Fruit fly (Drosophila melanogaster) ovary, adult (tissue): ENCODE data around the gene CG6652.

Source experiments
- CG17801 ChIP-seq: fragments of 200-800 bp; optimal IDR thresholded peaks from 2 replicates; lab custom pipeline; 2019; ENCODE audit warnings: missing biosample characterization, mild to moderate bottlenecking, missing genetic modification characterization, moderate library complexity; ENCODE audit not compliant: partially characterized antibody

CG6652 gene

dm6 chr3L:17022756-17023155 lies at the start of gene CG6652:
Gene CG6652 (minus strand): TSS chr3L:17022856.
- no peak for TF ChIP-seq CG17801 (GFP tag; lab: Kevin White, UChicago)

dm6 chr3L:17055467-17055877 lies 32.8 kb upstream of the CG6652 start, which contains the start of gene CG7724:
Gene CG7724 (plus strand): TSS chr3L:17055613.
- TF ChIP-seq CG17801 (GFP tag; lab: Kevin White, UChicago): peak; percentile 5

DNA sequence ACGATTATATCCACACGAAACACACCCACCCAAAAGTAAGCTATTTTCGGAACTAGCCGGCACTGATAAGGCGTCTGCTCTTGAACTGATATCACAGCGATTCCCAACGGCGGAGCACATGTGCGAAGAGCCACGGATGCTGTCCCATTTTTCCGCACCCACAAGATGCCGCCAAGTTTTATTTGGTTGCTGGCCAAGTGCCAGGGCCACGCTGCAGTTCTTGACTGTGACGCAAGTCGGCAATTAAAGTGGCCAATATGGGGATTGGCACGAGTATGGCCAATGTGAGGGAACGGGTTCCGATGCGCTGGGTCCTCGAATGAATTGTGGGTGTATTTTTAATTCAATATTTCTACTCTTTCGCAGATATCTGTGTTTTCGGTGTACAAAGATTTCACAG lies 31.3 kb upstream of the CG6652 start:
- TF ChIP-seq CG17801 (GFP tag; lab: Kevin White, UChicago): no peak

dm6 chr3L:17052388-17052905 lies 29.8 kb upstream of the CG6652 start:
- TF ChIP-seq CG17801 (GFP tag; lab: Kevin White, UChicago): no peak

dm6 chr3L:17051472-17051871 lies 28.8 kb upstream of the CG6652 start:
- no peak for TF ChIP-seq CG17801 (GFP tag; lab: Kevin White, UChicago)

- no peak for TF ChIP-seq CG17801 (GFP tag; lab: Kevin White, UChicago)
Observed at dm6 chr3L:17050661-17051452, 28.2 kb upstream of the CG6652 start.

DNA sequence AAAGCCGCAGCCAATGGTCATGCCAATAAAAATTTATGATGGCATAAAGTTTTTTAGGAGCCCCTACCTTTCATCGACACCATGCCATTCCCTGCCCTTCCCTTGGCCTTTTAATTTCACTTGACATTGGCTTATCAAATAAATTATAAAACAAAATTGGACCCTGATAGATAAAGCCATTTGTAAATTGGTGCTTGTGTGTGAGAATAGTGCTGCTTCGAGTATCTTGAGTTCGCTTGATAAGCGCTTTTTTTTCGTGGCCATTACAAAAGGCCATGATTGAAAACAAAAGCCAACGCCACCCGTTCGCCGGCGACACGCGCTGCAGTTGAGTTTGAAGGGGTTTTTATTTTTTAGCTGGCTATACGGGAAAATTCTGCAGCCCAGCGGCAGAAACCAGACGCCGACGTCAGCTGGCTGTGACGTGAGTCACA lies 27.3 kb upstream of the CG6652 start:
- TF ChIP-seq CG17801 (GFP tag; lab: Kevin White, UChicago): peak; percentile 12

DNA sequence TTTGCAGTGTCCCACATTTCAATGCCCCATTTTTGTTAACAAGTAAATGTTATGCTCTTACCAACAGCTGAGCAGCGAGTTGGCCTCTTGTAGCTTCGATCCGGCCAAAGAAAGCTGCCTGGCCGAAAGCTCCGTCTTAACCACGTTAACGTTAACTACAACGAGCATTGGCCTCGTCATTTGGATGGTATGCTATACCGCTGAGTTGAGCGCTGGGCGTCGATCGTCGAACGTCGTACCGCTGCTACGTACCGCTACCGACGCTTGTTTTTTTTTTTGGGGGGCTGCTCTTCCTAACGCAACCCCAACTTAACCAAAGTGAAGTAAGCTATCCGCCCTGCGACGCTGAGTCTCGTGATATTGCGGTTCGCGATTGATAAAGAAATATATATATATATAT lies 26.7 kb upstream of the CG6652 start, which contains the start of gene rogdi:
Gene rogdi, plus strand, starts transcription at position 199 of the 400 bp plus-strand sequence.
- no peak for TF ChIP-seq CG17801 (GFP tag; lab: Kevin White, UChicago)

DNA sequence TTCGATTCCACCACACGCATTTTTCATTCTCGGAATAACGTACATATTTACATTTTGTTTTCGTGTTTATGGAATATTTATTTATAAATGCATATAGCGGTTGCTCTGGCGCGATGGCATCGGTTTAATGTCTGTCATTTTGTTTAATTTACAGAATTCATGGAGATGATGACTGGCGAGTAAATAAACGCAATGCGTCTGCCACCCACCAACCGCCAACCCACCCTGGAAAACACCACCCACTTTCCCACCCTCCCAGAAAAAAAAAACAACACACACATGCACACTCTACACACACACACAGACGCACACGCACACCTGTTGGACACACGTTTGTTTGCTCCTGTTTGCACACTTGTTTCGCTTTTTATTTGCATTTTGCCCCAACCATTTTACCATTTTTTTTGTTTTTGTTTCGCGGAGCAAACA lies 25.2 kb upstream of the CG6652 start:
- TF ChIP-seq CG17801 (GFP tag; lab: Kevin White, UChicago): no peak

dm6 chr3L:17045431-17046238 lies 23.0 kb upstream of the CG6652 start, which contains the start of gene TpnC73F:
Gene TpnC73F (plus strand): TSS chr3L:17046063.
- TF ChIP-seq CG17801 (GFP tag; lab: Kevin White, UChicago): no peak

dm6 chr3L:17044799-17045198 lies 22.1 kb upstream of the CG6652 start, which contains the start of gene Pop5:
Gene Pop5 (minus strand): TSS chr3L:17045038.
- TF ChIP-seq CG17801 (GFP tag; lab: Kevin White, UChicago): peak; percentile 2

dm6 chr3L:17042297-17042921 lies 19.8 kb upstream of the CG6652 start, which contains the start of the genes scaf6 and Papst2:
Gene scaf6 (minus strand): TSS chr3L:17042574.
Gene Papst2 (plus strand): TSS chr3L:17042797.
- peak; percentile 38 for TF ChIP-seq CG17801 (GFP tag; lab: Kevin White, UChicago)

DNA sequence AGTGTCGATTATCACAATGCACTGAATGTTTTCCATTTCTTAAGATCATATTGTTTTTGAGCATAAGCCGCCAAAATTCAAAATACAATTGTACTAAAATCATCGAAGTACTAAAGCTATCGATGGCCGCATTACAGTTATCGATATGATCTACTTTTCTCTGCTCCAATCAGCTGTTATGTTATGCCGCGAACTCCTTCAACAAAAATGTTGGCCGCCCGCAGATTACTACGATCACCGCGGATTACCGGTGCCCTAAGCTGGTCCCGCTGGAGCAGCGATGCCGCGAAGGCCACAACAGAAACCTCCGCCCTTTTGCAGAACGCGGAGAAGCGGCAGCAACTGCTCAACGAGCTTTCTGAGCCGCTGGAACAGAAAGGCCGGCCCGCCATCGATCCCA lies 12.8 kb upstream of the CG6652 start, which contains the start of gene beg:
Gene beg, plus strand, starts transcription at position 177 of the 400 bp plus-strand sequence.
- no peak for TF ChIP-seq CG17801 (GFP tag; lab: Kevin White, UChicago)

dm6 chr3L:17033309-17033708 lies 10.7 kb upstream of the CG6652 start:
- TF ChIP-seq CG17801 (GFP tag; lab: Kevin White, UChicago): no peak
